Worm (Caenorhabditis elegans): ENCODE data around the gene H37A05.2.

The H37A05.2 gene

DNA sequence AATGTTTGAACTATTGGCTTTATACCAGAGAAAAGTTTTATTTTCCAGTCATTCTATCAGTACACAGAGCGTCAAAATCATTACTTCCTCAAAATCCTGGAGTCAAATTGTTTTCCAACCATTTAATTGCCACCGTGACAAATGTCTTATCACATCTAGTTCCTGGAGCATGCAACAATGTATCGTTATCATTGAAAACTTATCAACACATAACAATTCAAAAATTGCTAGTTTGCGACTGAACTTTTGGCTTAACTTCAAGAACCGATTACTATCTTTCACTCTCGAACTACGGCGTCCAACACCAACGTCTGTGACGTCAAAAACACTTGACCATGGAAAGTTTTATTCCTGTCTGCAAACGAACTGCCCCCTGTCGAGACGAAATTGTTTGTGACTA lies 4.0 kb upstream of the H37A05.2 start:
- no peak for TF ChIP-seq lin-13 (tag; optimal IDR thresholded peaks at IDR 0.05)
- TF ChIP-seq zip-8 (tag; optimal IDR thresholded peaks at IDR 0.05), result no peak
- TF ChIP-seq mab-5 (tag; optimal IDR thresholded peaks at IDR 0.05), result no peak
- TF ChIP-seq unc-39 (tag; optimal IDR thresholded peaks at IDR 0.05), result no peak
- no peak for TF ChIP-seq drap-1 (GFP tag; optimal IDR thresholded peaks at IDR 0.05)
- TF ChIP-seq nhr-2 (tag; optimal IDR thresholded peaks at IDR 0.05), result no peak
- no peak for TF ChIP-seq nhr-237 (tag; optimal IDR thresholded peaks at IDR 0.05)

- TF ChIP-seq elt-1 (tag; optimal IDR thresholded peaks at IDR 0.05; ENCODE audit: borderline replicate concordance, insufficient read depth) (peak; percentile 71), mls-2 (tag; optimal IDR thresholded peaks at IDR 0.05) (no peak)
These were observed 2.4 kb upstream of the H37A05.2 start for ce11 chrV:13636411-13636810.

DNA sequence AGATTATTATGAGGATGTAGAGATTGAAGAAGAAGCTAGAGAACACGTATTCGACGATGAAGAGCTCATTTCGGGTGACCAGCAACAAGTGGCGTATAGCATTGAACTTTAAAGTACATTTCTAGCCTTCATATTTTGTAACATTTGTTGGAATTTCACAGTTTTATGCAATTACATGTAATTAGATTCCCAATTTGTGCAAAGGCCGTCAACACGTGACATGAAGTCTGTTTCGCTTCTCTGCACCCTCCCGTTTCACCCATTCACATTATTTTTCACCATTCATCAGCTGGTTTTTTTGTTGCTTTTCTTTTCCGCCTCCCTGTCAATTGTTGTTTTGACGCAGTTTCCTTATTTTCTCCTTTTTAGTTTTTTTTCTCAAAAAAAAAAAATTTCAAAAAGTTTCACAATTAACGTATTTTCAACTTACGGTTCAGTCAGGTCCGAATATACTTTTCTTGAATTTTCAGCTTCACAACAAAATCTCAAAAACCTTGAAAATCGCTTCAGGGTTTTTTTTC lies 6.9 kb downstream of the H37A05.2 start, which contains the start of gene sde-2:
TSS of gene sde-2 (plus strand) at position 471 of the 521 bp plus-strand sequence.
- TF ChIP-seq ces-1 (GFP tag; optimal IDR thresholded peaks at IDR 0.05) (peak; percentile 82), nhr-76 (tag; optimal IDR thresholded peaks at IDR 0.05) (no peak)

- TF ChIP-seq ham-2 (GFP tag; optimal IDR thresholded peaks at IDR 0.05), result no peak
- no peak for TF ChIP-seq snpc-4 (tag; optimal IDR thresholded peaks at IDR 0.05)
- TF ChIP-seq ztf-11 (tag; optimal IDR thresholded peaks at IDR 0.05), result no peak
- TF ChIP-seq sem-2 (GFP tag; optimal IDR thresholded peaks at IDR 0.05), result no peak
- TF ChIP-seq ceh-83 (GFP tag; optimal IDR thresholded peaks at IDR 0.05), result no peak
- no peak for TF ChIP-seq drap-1 (GFP tag; optimal IDR thresholded peaks at IDR 0.05)
- TF ChIP-seq lsy-2 (tag; optimal IDR thresholded peaks at IDR 0.05), result no peak
- TF ChIP-seq nhr-12 (tag; optimal IDR thresholded peaks at IDR 0.05), result no peak
- TF ChIP-seq blmp-1 (tag; optimal IDR thresholded peaks at IDR 0.05), result no peak
- no peak for TF ChIP-seq hlh-1 (tag; optimal IDR thresholded peaks at IDR 0.05)
- no peak for TF ChIP-seq ceh-39 (tag; optimal IDR thresholded peaks at IDR 0.05)
- TF ChIP-seq flh-1 (GFP tag; optimal IDR thresholded peaks at IDR 0.05), result no peak
- TF ChIP-seq elt-1 (tag; optimal IDR thresholded peaks at IDR 0.05; ENCODE audit: borderline replicate concordance, insufficient read depth), result no peak
- TF ChIP-seq lin-13 (tag; optimal IDR thresholded peaks at IDR 0.05), result no peak
- no peak for TF ChIP-seq lin-32 (GFP tag; optimal IDR thresholded peaks at IDR 0.05)
These were observed 8.4 kb downstream of the H37A05.2 start, which contains the start of the genes nduv-2 and F53F4.12 for ce11 chrV:13625517-13626097. Gene nduv-2, minus strand, starts transcription at chrV:13625567. Gene F53F4.12, plus strand, starts transcription at chrV:13626047.

- no peak for TF ChIP-seq ceh-83 (GFP tag; optimal IDR thresholded peaks at IDR 0.05)
- TF ChIP-seq hlh-1 (tag; optimal IDR thresholded peaks at IDR 0.05), result no peak
- no peak for TF ChIP-seq nhr-12 (tag; optimal IDR thresholded peaks at IDR 0.05)
- no peak for TF ChIP-seq snpc-4 (tag; optimal IDR thresholded peaks at IDR 0.05)
These were observed 9.6 kb downstream of the H37A05.2 start, which contains the start of gene F53F4.11 for ce11 chrV:13624424-13624823. Gene F53F4.11, minus strand, starts transcription at chrV:13624524.

DNA sequence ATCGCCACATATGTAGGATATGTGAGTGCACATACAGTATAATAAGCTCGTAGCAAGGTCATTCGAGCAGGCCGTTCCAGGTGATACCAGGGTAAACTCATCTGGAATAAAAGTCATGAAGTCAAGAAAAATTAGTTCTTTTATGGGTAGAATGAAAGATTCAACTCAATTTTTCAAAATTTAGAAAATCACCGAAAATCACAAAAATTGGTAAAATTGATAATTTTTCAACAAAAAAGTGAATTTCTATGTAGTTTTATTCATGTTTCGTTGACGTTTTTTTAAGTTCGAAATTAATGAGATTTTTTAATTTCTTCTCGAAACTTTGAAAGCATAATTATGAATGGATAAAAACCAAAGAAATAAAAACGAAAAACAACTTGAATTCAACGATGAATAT lies 12.3 kb downstream of the H37A05.2 start, which contains the start of gene F53F4.16:
TSS of gene F53F4.16 (minus strand) at position 101 of the 400 bp plus-strand sequence.
- TF ChIP-seq elt-1 (tag; optimal IDR thresholded peaks at IDR 0.05; ENCODE audit: borderline replicate concordance, insufficient read depth) (no peak), ham-2 (GFP tag; optimal IDR thresholded peaks at IDR 0.05) (no peak), unc-62 (GFP tag; optimal IDR thresholded peaks at IDR 0.05) (no peak), hlh-1 (tag; optimal IDR thresholded peaks at IDR 0.05) (no peak), lin-13 (tag; optimal IDR thresholded peaks at IDR 0.05) (no peak), nhr-76 (tag; optimal IDR thresholded peaks at IDR 0.05) (no peak), zip-8 (tag; optimal IDR thresholded peaks at IDR 0.05) (no peak), snpc-4 (tag; optimal IDR thresholded peaks at IDR 0.05) (no peak), unc-39 (tag; optimal IDR thresholded peaks at IDR 0.05) (no peak), mls-2 (tag; optimal IDR thresholded peaks at IDR 0.05) (no peak), lin-32 (GFP tag; optimal IDR thresholded peaks at IDR 0.05) (no peak), ztf-11 (tag; optimal IDR thresholded peaks at IDR 0.05) (no peak), elt-3 (tag; optimal IDR thresholded peaks at IDR 0.05) (no peak), drap-1 (GFP tag; optimal IDR thresholded peaks at IDR 0.05) (no peak), ceh-43 (GFP tag; optimal IDR thresholded peaks at IDR 0.05) (no peak), sem-2 (GFP tag; optimal IDR thresholded peaks at IDR 0.05) (no peak), blmp-1 (tag; optimal IDR thresholded peaks at IDR 0.05) (no peak), mab-5 (tag; optimal IDR thresholded peaks at IDR 0.05) (no peak), cnd-1 (tag; optimal IDR thresholded peaks at IDR 0.05) (no peak), nhr-2 (tag; optimal IDR thresholded peaks at IDR 0.05) (no peak)

All from whole organism, mixed stage, embryonic.